Fruit fly (Drosophila melanogaster): Measurements from ENCODE around the gene CYLD.
A peak's percentile ranks its signal among the peaks of the same experiment; 100 is the strongest.

The CYLD gene

DNA sequence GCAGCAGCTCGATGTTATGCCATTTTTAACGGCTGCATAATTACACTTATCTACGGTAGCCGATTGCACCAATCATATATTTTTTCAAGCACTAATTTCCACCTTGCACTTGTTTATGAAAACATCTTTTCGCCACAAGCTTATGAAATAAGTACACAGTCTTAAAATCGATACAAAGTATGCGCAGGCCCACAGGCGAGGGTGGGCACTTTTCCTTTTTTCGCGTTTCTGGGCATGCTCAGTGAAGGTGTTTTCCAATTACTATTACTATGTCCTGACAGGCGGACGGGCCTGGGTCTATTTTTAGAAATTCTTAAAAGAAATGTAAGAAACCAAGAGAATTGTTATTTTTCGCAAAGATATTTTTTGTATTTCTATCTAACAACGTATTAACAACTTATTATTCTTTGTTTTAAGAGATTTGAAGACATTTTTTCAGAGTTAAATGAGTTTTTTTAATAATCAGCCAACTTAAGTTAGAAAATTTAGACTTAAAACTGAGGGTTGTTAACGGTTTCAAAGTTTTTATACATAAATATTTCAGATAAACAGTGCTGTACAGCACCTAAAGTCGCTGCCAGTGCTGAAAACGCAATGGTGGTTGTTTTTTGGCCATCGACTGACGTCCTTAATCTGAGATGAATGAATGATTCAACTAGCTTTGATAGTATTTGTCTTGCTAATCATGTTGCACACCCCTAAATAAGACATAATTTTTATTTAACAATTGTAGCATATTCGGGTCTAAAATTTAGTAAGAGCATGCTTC lies 11.2 kb upstream of the CYLD start, which contains the start of gene Cdk5alpha (continued):
- TF ChIP-seq sna (GFP tag; IDR thresholded peaks at IDR 0.05; ENCODE audit: partially characterized antibody) (no peak), hb (GFP tag; IDR thresholded peaks at IDR 0.05; ENCODE audit: partially characterized antibody) (no peak), CG7745 (tag; optimal IDR thresholded peaks at IDR 0.05) (no peak), lab (GFP tag; optimal IDR thresholded peaks at IDR 0.05) (no peak), CG10959 (GFP tag; IDR thresholded peaks at IDR 0.05) (no peak), H2.0 (GFP tag; IDR thresholded peaks at IDR 0.05) (no peak), CG6254 (GFP tag; optimal IDR thresholded peaks at IDR 0.05) (no peak), z (GFP tag; IDR thresholded peaks at IDR 0.05) (no peak), nom (GFP tag; optimal IDR thresholded peaks at IDR 0.05) (no peak), CG3838 (GFP tag; optimal IDR thresholded peaks at IDR 0.05) (no peak), zen2 (GFP tag; IDR thresholded peaks at IDR 0.05; ENCODE audit: partially characterized antibody) (no peak), Doc2 (GFP tag; IDR thresholded peaks at IDR 0.05) (no peak), CG6765 (GFP tag; optimal IDR thresholded peaks at IDR 0.05) (no peak), CG2875 (GFP tag; optimal IDR thresholded peaks at IDR 0.05) (no peak), emc (GFP tag; optimal IDR thresholded peaks at IDR 0.05) (no peak), her (GFP tag; optimal IDR thresholded peaks at IDR 0.05) (no peak), tap (tag; optimal IDR thresholded peaks at IDR 0.05) (no peak), Spps (tag; optimal IDR thresholded peaks at IDR 0.05) (no peak), CG7357 (GFP tag; IDR thresholded peaks at IDR 0.05) (no peak), C15 (GFP tag; IDR thresholded peaks at IDR 0.05) (no peak), dm (GFP tag; optimal IDR thresholded peaks at IDR 0.05) (no peak), CG18476 (GFP tag; optimal IDR thresholded peaks at IDR 0.05) (no peak), CG10565 (GFP tag; optimal IDR thresholded peaks at IDR 0.05) (no peak), Dip2 (GFP tag; IDR thresholded peaks at IDR 0.05) (no peak), twi (tag; optimal IDR thresholded peaks at IDR 0.05) (no peak), HLH54F (GFP tag; optimal IDR thresholded peaks at IDR 0.05) (no peak), CG33213 (GFP tag; optimal IDR thresholded peaks at IDR 0.05) (peak; percentile 0), MESR4 (GFP tag; optimal IDR thresholded peaks at IDR 0.05) (peak; percentile 8), CG1832 (GFP tag; optimal IDR thresholded peaks at IDR 0.05) (no peak), cad (GFP tag; optimal IDR thresholded peaks at IDR 0.05) (no peak), jing (GFP tag; optimal IDR thresholded peaks at IDR 0.05) (no peak), oc (tag; optimal IDR thresholded peaks at IDR 0.05) (no peak), dan (GFP tag; IDR thresholded peaks at IDR 0.05) (no peak), CG7786 (GFP tag; optimal IDR thresholded peaks at IDR 0.05) (no peak), fd64A (GFP tag; optimal IDR thresholded peaks at IDR 0.05) (no peak), onecut (GFP tag; IDR thresholded peaks at IDR 0.05) (peak; percentile 92), fd96Cb (tag; optimal IDR thresholded peaks at IDR 0.05) (no peak), CG14710 (tag; optimal IDR thresholded peaks at IDR 0.05) (peak; percentile 5), ara (GFP tag; IDR thresholded peaks at IDR 0.05) (no peak), Lhr (GFP tag; optimal IDR thresholded peaks at IDR 0.05) (no peak), CG1602 (GFP tag; optimal IDR thresholded peaks at IDR 0.05) (no peak), kah (GFP tag; optimal IDR thresholded peaks at IDR 0.05) (no peak), CG3065 (GFP tag; optimal IDR thresholded peaks at IDR 0.05) (no peak), Bteb2 (GFP tag; optimal IDR thresholded peaks at IDR 0.05) (peak; percentile 1), sob (GFP tag; IDR thresholded peaks at IDR 0.05) (no peak), D (optimal IDR thresholded peaks at IDR 0.05) (no peak), D (GFP tag; optimal IDR thresholded peaks at IDR 0.05) (no peak), CG15011 (GFP tag; optimal IDR thresholded peaks at IDR 0.05) (no peak), CG13775 (GFP tag; optimal IDR thresholded peaks at IDR 0.05) (no peak), Rx (GFP tag; IDR thresholded peaks at IDR 0.05) (no peak), CG6654 (GFP tag; optimal IDR thresholded peaks at IDR 0.05) (no peak)
